Fruit fly (Drosophila melanogaster) whole organism, pupa: ENCODE results near the gene CG12679.

Experiments used
- CG12605 ChIP-seq: fragments of 200-800 bp; sonication (Bioruptor generic); IDR thresholded peaks from 2 replicates; pipeline ENCODE4 v1.3.6; 2022; ENCODE audit warnings: missing biosample characterization, missing genetic modification characterization
- CG15710 ChIP-seq: fragments of 200-800 bp; sonication (Bioruptor generic); optimal IDR thresholded peaks from 2 replicates; lab custom pipeline; 2018; ENCODE audit warnings: missing biosample characterization, mild to moderate bottlenecking, missing genetic modification characterization, moderate library complexity
- CG32121 ChIP-seq: fragments of 200-800 bp; sonication (Bioruptor generic); IDR thresholded peaks from 2 replicates; pipeline ENCODE4 v1.3.6; 2022; ENCODE audit warnings: missing biosample characterization, missing genetic modification characterization
- CG34367 ChIP-seq: fragments of 200-800 bp; sonication (Bioruptor generic); optimal IDR thresholded peaks from 2 replicates; lab custom pipeline; 2018; ENCODE audit warnings: missing biosample characterization, mild to moderate bottlenecking, missing genetic modification characterization
- CG8301 ChIP-seq: fragments of 200-800 bp; sonication (Bioruptor generic); optimal IDR thresholded peaks from 2 replicates; lab custom pipeline; 2018; ENCODE audit warnings: missing biosample characterization, mild to moderate bottlenecking, missing genetic modification characterization
- EcR ChIP-seq: fragments of 200-800 bp; sonication (Bioruptor generic); optimal IDR thresholded peaks from 3 replicates; lab custom pipeline; 2019; ENCODE audit warnings: missing biosample characterization, missing genetic modification characterization, mild to moderate bottlenecking, moderate library complexity, missing genetic modification reagents
- Ets98B ChIP-seq: fragments of 200-800 bp; sonication (Bioruptor generic); IDR thresholded peaks from 2 replicates; pipeline ENCODE4 v1.3.6; 2022; ENCODE audit warnings: missing biosample characterization, missing genetic modification characterization
- Pif1A ChIP-seq: fragments of 200-800 bp; sonication (Bioruptor generic); optimal IDR thresholded peaks from 3 replicates; lab custom pipeline; 2016; ENCODE audit warnings: missing biosample characterization, missing genetic modification characterization
- Snoo ChIP-seq: fragments of 200-800 bp; sonication (Bioruptor generic); optimal IDR thresholded peaks from 3 replicates; lab custom pipeline; 2017; ENCODE audit warnings: missing biosample characterization, mild to moderate bottlenecking, missing genetic modification characterization, inconsistent platforms
- fd96Ca ChIP-seq: fragments of 200-800 bp; sonication (Bioruptor generic); IDR thresholded peaks from 3 replicates; pipeline ENCODE4 v1.3.6; 2022; ENCODE audit warnings: missing biosample characterization, missing genetic modification characterization

- no peak for TF ChIP-seq CG15710 (tag; lab: Kevin White, UChicago)
- TF ChIP-seq CG8301 = no peak
- TF ChIP-seq CG34367 = no peak
- no peak for TF ChIP-seq Ets98B (GFP tag; lab: Robert Waterston, UW)
- TF ChIP-seq CG12605 = no peak
- TF ChIP-seq Snoo (tag; lab: Kevin White, UChicago) = no peak
- no peak for TF ChIP-seq fd96Ca
- TF ChIP-seq Pif1A (GFP tag; lab: Kevin White, UChicago) = no peak
- TF ChIP-seq CG32121 (GFP tag; lab: Robert Waterston, UW) = no peak
- TF ChIP-seq EcR = no peak
Observed at dm6 chrX:20411635-20412034, 35.3 kb upstream of the CG12679 start.
